Fruit fly (Drosophila melanogaster) Kc167 (cell line): ENCODE data around the gene CG8119.

ENCODE experiments used
- Myc ChIP-seq: fragments of >200 bp; optimal IDR thresholded peaks from 2 replicates; lab custom pipeline; 2017; ENCODE audit warnings: missing external identifiers
- psq ChIP-seq: fragments of >200 bp; optimal IDR thresholded peaks from 2 replicates; lab custom pipeline; 2017; ENCODE audit warnings: missing external identifiers

dm6 chrX:15649507-15649906, 12.9 kb upstream of the CG8119 start:
- TF ChIP-seq psq (lab: Kevin White, UChicago) = no peak
- TF ChIP-seq Myc (lab: Kevin White, UChicago) = no peak
